Worm (Caenorhabditis elegans): ENCODE measurements around the gene srab-2.

DNA sequence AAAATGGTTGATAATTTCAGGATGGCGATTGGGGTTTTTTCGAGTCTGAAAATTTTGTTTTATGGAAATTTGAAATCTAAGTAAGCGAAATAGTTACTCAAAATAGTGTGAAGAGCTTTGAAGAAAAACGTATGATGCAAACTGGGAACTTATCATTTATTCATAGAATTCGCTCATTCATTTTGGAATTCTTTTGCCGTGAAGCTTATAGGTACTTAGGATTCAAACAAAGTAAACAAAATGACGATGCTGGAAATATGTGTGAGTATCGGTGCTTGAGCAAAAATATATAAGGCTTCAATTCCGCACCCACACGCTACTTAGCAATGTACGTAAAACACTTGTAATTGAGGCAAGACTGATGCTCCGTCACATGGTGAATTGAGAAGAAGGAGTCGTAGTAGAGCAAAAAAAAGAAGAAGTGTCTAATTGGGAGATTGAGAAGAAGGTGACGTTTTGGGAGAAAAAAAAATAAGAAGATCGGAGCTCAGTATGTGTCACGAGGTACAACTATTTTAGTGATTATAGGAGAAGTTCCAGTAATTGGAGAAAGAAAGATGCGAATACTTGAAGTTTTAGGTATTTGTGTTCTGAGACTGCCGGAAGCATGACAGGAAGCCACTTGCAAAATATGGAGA lies 15.2 kb downstream of the srab-2 start, which contains the start of gene glb-32:
- peak; percentile 80 for TF ChIP-seq egl-13 (tag; optimal IDR thresholded peaks at IDR 0.05)
- TF ChIP-seq efl-3 (GFP tag; optimal IDR thresholded peaks at IDR 0.05), result no peak
- TF ChIP-seq efl-1 (optimal IDR thresholded peaks at IDR 0.05), result no peak
- no peak for TF ChIP-seq efl-1 (GFP tag; optimal IDR thresholded peaks at IDR 0.05 in 1 of 2)
- TF ChIP-seq ama-1 (optimal IDR thresholded peaks at IDR 0.05), result no peak
- no peak for TF ChIP-seq egl-27 (tag; optimal IDR thresholded peaks at IDR 0.05)
- TF ChIP-seq unc-62 (GFP tag; optimal IDR thresholded peaks at IDR 0.05), result no peak
- TF ChIP-seq nhr-28 (tag; optimal IDR thresholded peaks at IDR 0.05), result no peak
- no peak for TF ChIP-seq mef-2 (tag; optimal IDR thresholded peaks at IDR 0.05)
- no peak for TF ChIP-seq ztf-4 (tag; optimal IDR thresholded peaks at IDR 0.05)
- no peak for TF ChIP-seq nhr-77 (tag; optimal IDR thresholded peaks at IDR 0.05)
- TF ChIP-seq alr-1 (tag; optimal IDR thresholded peaks at IDR 0.05; ENCODE audit: borderline replicate concordance), result no peak
- TF ChIP-seq nhr-237 (tag; optimal IDR thresholded peaks at IDR 0.05), result no peak
